Fruit fly (Drosophila melanogaster): Measurements from ENCODE around the gene anox.

The anox gene

dm6 chrX:21367363-21368072, 48.4 kb upstream of the anox start (continued):
- TF ChIP-seq dsx (GFP tag; optimal IDR thresholded peaks at IDR 0.05; ENCODE audit: poor library complexity, severe bottlenecking) (peak; percentile 97), Hr4 (GFP tag; optimal IDR thresholded peaks at IDR 0.05) (peak; percentile 99), esn (GFP tag; optimal IDR thresholded peaks at IDR 0.05) (peak; percentile 99), CG7368 (GFP tag; optimal IDR thresholded peaks at IDR 0.05) (peak; percentile 97), pdm3 (GFP tag; optimal IDR thresholded peaks at IDR 0.05) (peak; percentile 99), lz (GFP tag; optimal IDR thresholded peaks at IDR 0.05) (peak; percentile 99), Sox15 (GFP tag; optimal IDR thresholded peaks at IDR 0.05) (peak; percentile 97), net (GFP tag; optimal IDR thresholded peaks at IDR 0.05) (peak; percentile 99), Smox (GFP tag; optimal IDR thresholded peaks at IDR 0.05) (peak; percentile 98)

dm6 chrX:21366311-21366990, 47.4 kb upstream of the anox start:
- peak; percentile 73 for TF ChIP-seq Sox15 (GFP tag; optimal IDR thresholded peaks at IDR 0.05)
- TF ChIP-seq esn (GFP tag; optimal IDR thresholded peaks at IDR 0.05) = peak; percentile 72
- peak; percentile 69 for TF ChIP-seq dsx (GFP tag; optimal IDR thresholded peaks at IDR 0.05; ENCODE audit: poor library complexity, severe bottlenecking)
- peak; percentile 78 for TF ChIP-seq pdm3 (GFP tag; optimal IDR thresholded peaks at IDR 0.05)
- TF ChIP-seq ss (GFP tag; optimal IDR thresholded peaks at IDR 0.05) = peak; percentile 63 to 76
- TF ChIP-seq fd59A (GFP tag; optimal IDR thresholded peaks at IDR 0.05) = peak; percentile 66
- TF ChIP-seq CG34406 (GFP tag; optimal IDR thresholded peaks at IDR 0.05) = peak; percentile 78
- TF ChIP-seq Ets21C (GFP tag; optimal IDR thresholded peaks at IDR 0.05) = peak; percentile 26
- peak; percentile 56 for TF ChIP-seq Met (GFP tag; optimal IDR thresholded peaks at IDR 0.05)
- TF ChIP-seq Hr38 (GFP tag; optimal IDR thresholded peaks at IDR 0.05) = no peak
- TF ChIP-seq CG8119 (GFP tag; IDR thresholded peaks at IDR 0.05) = peak; percentile 95
- TF ChIP-seq CG11294 (GFP tag; IDR thresholded peaks at IDR 0.05) = peak; percentile 69; the same call in 1 of the 2 replicates
- peak; percentile 67 for TF ChIP-seq CG6808 (GFP tag; optimal IDR thresholded peaks at IDR 0.05)
- TF ChIP-seq CG31627 (GFP tag; optimal IDR thresholded peaks at IDR 0.05) = peak; percentile 42
- TF ChIP-seq CG3032 (tag; optimal IDR thresholded peaks at IDR 0.05) = peak; percentile 66
- peak; percentile 66 for TF ChIP-seq Smox (GFP tag; optimal IDR thresholded peaks at IDR 0.05)
- TF ChIP-seq Ets96B (tag; optimal IDR thresholded peaks at IDR 0.05) = peak; percentile 74
- peak; percentile 96 for TF ChIP-seq CG32006 (GFP tag; optimal IDR thresholded peaks at IDR 0.05)
- peak; percentile 72 for TF ChIP-seq Sox102F (GFP tag; optimal IDR thresholded peaks at IDR 0.05)
- peak; percentile 78 for TF ChIP-seq CG10631 (GFP tag; optimal IDR thresholded peaks at IDR 0.05)
- no peak for TF ChIP-seq CG6276 (GFP tag; optimal IDR thresholded peaks at IDR 0.05)
- peak; percentile 62 for TF ChIP-seq lz (GFP tag; optimal IDR thresholded peaks at IDR 0.05)
- TF ChIP-seq Blimp-1 (GFP tag; optimal IDR thresholded peaks at IDR 0.05) = peak; percentile 57
- TF ChIP-seq Sox14 (GFP tag; optimal IDR thresholded peaks at IDR 0.05) = peak; percentile 28
- TF ChIP-seq CG4318 (GFP tag; optimal IDR thresholded peaks at IDR 0.05) = peak; percentile 91
- TF ChIP-seq spab (GFP tag; optimal IDR thresholded peaks at IDR 0.05) = peak; percentile 63
- TF ChIP-seq svp (GFP tag) = peak; percentile 90
- peak; percentile 32 for TF ChIP-seq Hr39 (GFP tag; optimal IDR thresholded peaks at IDR 0.05)
- peak; percentile 64 for TF ChIP-seq CG7368 (GFP tag; optimal IDR thresholded peaks at IDR 0.05)
- TF ChIP-seq cyc (GFP tag; optimal IDR thresholded peaks at IDR 0.05) = peak; percentile 48
- peak; percentile 75 for TF ChIP-seq CG6792 (GFP tag; optimal IDR thresholded peaks at IDR 0.05)
- TF ChIP-seq CG16779 (tag; optimal IDR thresholded peaks at IDR 0.05) = peak; percentile 81
- TF ChIP-seq CG6163 (GFP tag; IDR thresholded peaks at IDR 0.05) = peak; percentile 79
- TF ChIP-seq fkh (GFP tag; optimal IDR thresholded peaks at IDR 0.05) = peak; percentile 56
- peak; percentile 79 for TF ChIP-seq CG11902 (GFP tag; optimal IDR thresholded peaks at IDR 0.05)
- no peak for TF ChIP-seq fd85E (GFP tag; optimal IDR thresholded peaks at IDR 0.05)
- TF ChIP-seq CG3919 (GFP tag; optimal IDR thresholded peaks at IDR 0.05) = peak; percentile 79
- peak; percentile 72 for TF ChIP-seq CG11762 (GFP tag; optimal IDR thresholded peaks at IDR 0.05; ENCODE audit: insufficient read depth)
- TF ChIP-seq CG8319 (GFP tag; optimal IDR thresholded peaks at IDR 0.05) = peak; percentile 43
- peak; percentile 54 for TF ChIP-seq CG9139 (GFP tag; optimal IDR thresholded peaks at IDR 0.05)
- TF ChIP-seq Hr4 (GFP tag; optimal IDR thresholded peaks at IDR 0.05) = peak; percentile 79
- peak; percentile 61 for TF ChIP-seq CG8632 (GFP tag; optimal IDR thresholded peaks at IDR 0.05)
- TF ChIP-seq vri (GFP tag; optimal IDR thresholded peaks at IDR 0.05) = peak; percentile 48
- TF ChIP-seq Lpt (GFP tag; optimal IDR thresholded peaks at IDR 0.05) = peak; percentile 80

All from whole organism, prepupa.